Fruit fly (Drosophila melanogaster) S2 (cell line): Measurements from ENCODE around the gene CG8372.

Experiments used
- CG8478 ChIP-seq: fragments of >200 bp; optimal IDR thresholded peaks from 2 replicates; lab custom pipeline; 2018
- CTCF ChIP-seq, 2 experiments: fragments of >200 bp; optimal IDR thresholded peaks; 2 replicates each; lab custom pipeline; 2018

DNA sequence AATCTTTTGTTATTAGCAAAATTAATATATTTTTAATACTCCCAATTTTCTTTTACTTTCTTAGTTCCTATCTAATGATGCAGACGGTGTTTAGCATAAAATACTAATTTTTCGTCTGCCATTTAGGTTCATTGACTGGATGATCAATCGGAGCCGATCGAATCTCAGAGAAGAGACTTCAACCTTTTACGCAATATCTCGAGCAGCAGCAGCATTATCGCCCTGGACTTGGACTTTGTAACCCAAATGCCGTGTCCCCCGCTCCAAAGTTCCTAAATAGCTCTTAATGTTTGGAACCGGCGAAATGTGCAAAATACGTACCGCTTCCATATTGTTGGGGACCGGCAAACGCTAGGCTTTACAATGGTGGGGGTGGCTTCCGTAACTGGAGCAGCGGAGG is 8.3 kb downstream of the CG8372 start:
- TF ChIP-seq CTCF (optimal IDR thresholded peaks at IDR 0.05; lab: Kevin White, UChicago), result no peak
- no peak for TF ChIP-seq CG8478 (lab: Kevin White, UChicago)
